Worm (Caenorhabditis elegans): ENCODE data around the gene Y68A4A.10.

The Y68A4A.10 gene

DNA sequence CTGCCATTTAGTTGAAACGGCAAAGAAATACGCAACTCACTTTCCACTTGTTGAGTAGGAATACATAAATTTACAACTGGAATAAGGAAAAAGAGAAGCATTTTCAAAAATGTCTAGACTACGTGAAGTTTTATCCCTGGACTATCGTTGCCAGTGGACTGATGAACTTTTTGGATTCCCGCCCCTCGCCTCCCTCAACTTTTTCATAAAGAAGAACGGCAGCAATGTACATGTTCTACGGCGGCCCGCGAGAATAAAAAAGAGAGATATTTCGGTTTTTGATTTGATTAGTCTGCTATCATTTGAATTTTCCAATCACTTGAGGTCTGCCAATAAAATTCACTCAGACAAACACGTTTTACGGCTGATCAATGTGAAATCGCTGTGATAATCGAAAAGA, 47.0 kb downstream of the Y68A4A.10 start, which contains the start of gene clec-243:
Gene clec-243 (minus strand): TSS at position 101 of the 400 bp plus-strand sequence.
- TF ChIP-seq dpl-1 (GFP tag; optimal IDR thresholded peaks at IDR 0.05) = no peak
- TF ChIP-seq snpc-4 (GFP tag; optimal IDR thresholded peaks at IDR 0.05) = no peak
- TF ChIP-seq snpc-4 (tag; optimal IDR thresholded peaks at IDR 0.05) = no peak
- TF ChIP-seq ceh-100 (GFP tag; IDR thresholded peaks at IDR 0.05) = no peak
- TF ChIP-seq egl-44 (GFP tag; IDR thresholded peaks at IDR 0.05) = no peak
- no peak for TF ChIP-seq B0035.1 (tag; optimal IDR thresholded peaks at IDR 0.05)
- no peak for TF ChIP-seq ZK185.1 (tag; optimal IDR thresholded peaks at IDR 0.05; ENCODE audit: poor library complexity, severe bottlenecking)
- no peak for TF ChIP-seq F23B12.7 (tag; optimal IDR thresholded peaks at IDR 0.05; ENCODE audit: insufficient read depth)
- TF ChIP-seq Y56A3A.18 (GFP tag; IDR thresholded peaks at IDR 0.05) = no peak
- TF ChIP-seq attf-5 (GFP tag; optimal IDR thresholded peaks at IDR 0.05) = no peak
- no peak for TF ChIP-seq nhr-120 (GFP tag; IDR thresholded peaks at IDR 0.05)
- TF ChIP-seq snpc-3.4 (tag; optimal IDR thresholded peaks at IDR 0.05) = no peak
- TF ChIP-seq hsf-1 (GFP tag; IDR thresholded peaks at IDR 0.05) = no peak
- TF ChIP-seq akir-1 (GFP tag; optimal IDR thresholded peaks at IDR 0.05) = no peak
- TF ChIP-seq ccch-3 (GFP tag; optimal IDR thresholded peaks at IDR 0.05) = no peak
- no peak for TF ChIP-seq let-607 (tag; optimal IDR thresholded peaks at IDR 0.05)
- no peak for TF ChIP-seq ekl-4 (GFP tag; IDR thresholded peaks at IDR 0.05)
- TF ChIP-seq C06A6.2 (GFP tag; conservative IDR thresholded peaks at IDR 0.05) = no peak
- no peak for TF ChIP-seq madf-8 (GFP tag; conservative IDR thresholded peaks at IDR 0.05)
- TF ChIP-seq F10E7.11 (tag; optimal IDR thresholded peaks at IDR 0.05) = no peak
- TF ChIP-seq F57C9.4 (tag; optimal IDR thresholded peaks at IDR 0.05) = no peak

DNA sequence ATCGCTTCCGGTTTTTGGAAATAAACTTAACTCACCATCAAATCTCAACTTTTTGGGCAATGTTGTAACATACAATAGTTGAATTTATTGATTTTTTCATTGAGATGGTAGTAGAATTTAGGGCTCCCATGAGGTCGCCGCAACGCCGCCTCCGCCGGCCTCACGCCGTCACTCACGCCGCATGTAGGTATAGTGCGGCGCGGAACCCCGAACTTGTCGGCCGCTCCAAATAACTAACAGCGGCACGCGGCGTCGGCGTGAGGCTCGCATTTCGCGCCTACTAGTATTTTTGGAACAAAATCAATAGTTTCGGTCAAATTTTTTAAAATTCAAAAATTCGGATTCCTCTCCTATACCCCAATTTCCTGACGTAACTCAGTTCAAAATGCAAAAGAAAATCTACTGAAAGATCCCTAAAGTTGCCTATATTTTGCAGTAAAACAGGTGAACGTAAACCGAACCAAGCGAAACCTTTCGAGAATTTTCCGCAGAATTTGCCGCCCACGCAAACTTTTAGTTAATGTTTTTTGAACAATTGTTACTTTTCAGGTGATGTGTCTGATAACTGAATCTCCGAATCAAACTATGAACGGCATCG, 49.5 kb downstream of the Y68A4A.10 start, which contains the start of gene Y61B8A.6:
Gene Y61B8A.6 (plus strand): TSS at position 548 of the 598 bp plus-strand sequence.
- TF ChIP-seq zfh-2 (GFP tag; conservative IDR thresholded peaks at IDR 0.05) = peak; percentile 63
- peak; percentile 45; the same call in 1 of the 2 replicates for TF ChIP-seq egrh-3 (GFP tag; IDR thresholded peaks at IDR 0.05)
- TF ChIP-seq C17E4.6 (GFP tag; IDR thresholded peaks at IDR 0.05) = no peak
- no peak for TF ChIP-seq mxl-1 (tag; optimal IDR thresholded peaks at IDR 0.05)
- TF ChIP-seq snpc-4 (GFP tag; optimal IDR thresholded peaks at IDR 0.05) = no peak
- TF ChIP-seq snpc-4 (tag; optimal IDR thresholded peaks at IDR 0.05) = peak in 1 of 4 experiments; percentile 62
- TF ChIP-seq hmg-1.2 (GFP tag; IDR thresholded peaks at IDR 0.05) = peak; percentile 23; the same call in 1 of the 2 replicates
- no peak for TF ChIP-seq ztf-22 (GFP tag; optimal IDR thresholded peaks at IDR 0.05)
- no peak for TF ChIP-seq nfyb-1 (GFP tag; IDR thresholded peaks at IDR 0.05)
- TF ChIP-seq ztf-18 (tag; optimal IDR thresholded peaks at IDR 0.05) = no peak
- no peak for TF ChIP-seq ceh-79 (tag; optimal IDR thresholded peaks at IDR 0.05)
